Fruit fly (Drosophila melanogaster) whole organism, adult: Measurements from ENCODE around the gene CG7557.

Source experiments
- CG11617 ChIP-seq: fragments of 200-800 bp; sonication (Bioruptor generic); optimal IDR thresholded peaks from 2 replicates; lab custom pipeline; 2017; ENCODE audit warnings: mild to moderate bottlenecking, missing biosample characterization, missing genetic modification reagents, missing genetic modification characterization
- CG12768 ChIP-seq: fragments of 200-800 bp; sonication (Bioruptor generic); optimal IDR thresholded peaks from 2 replicates; lab custom pipeline; 2017; ENCODE audit warnings: missing biosample characterization, missing genetic modification characterization, mild to moderate bottlenecking, moderate library complexity, missing genetic modification reagents
- CG14711 ChIP-seq: fragments of 200-800 bp; sonication (Bioruptor generic); optimal IDR thresholded peaks from 2 replicates; lab custom pipeline; 2018; ENCODE audit warnings: missing biosample characterization, mild to moderate bottlenecking, missing genetic modification characterization, moderate library complexity
- CG1620 ChIP-seq: fragments of 200-800 bp; sonication (Bioruptor generic); optimal IDR thresholded peaks from 2 replicates; lab custom pipeline; 2016; ENCODE audit warnings: missing biosample characterization, missing genetic modification characterization
- CG33017 ChIP-seq: fragments of 200-800 bp; sonication (Bioruptor generic); optimal IDR thresholded peaks from 2 replicates; lab custom pipeline; 2018; ENCODE audit warnings: missing biosample characterization, mild to moderate bottlenecking, missing genetic modification characterization, moderate library complexity
- CG7101 ChIP-seq: fragments of 200-800 bp; sonication (Bioruptor generic); optimal IDR thresholded peaks from 2 replicates; lab custom pipeline; 2018; ENCODE audit warnings: missing biosample characterization, mild to moderate bottlenecking, missing genetic modification characterization, moderate library complexity
- Crg-1 ChIP-seq: fragments of 200-800 bp; sonication (Bioruptor generic); optimal IDR thresholded peaks from 2 replicates; lab custom pipeline; 2016; ENCODE audit warnings: missing biosample characterization, missing genetic modification characterization
- Hr96 ChIP-seq: fragments of 200-800 bp; sonication (Bioruptor generic); optimal IDR thresholded peaks from 2 replicates; lab custom pipeline; 2016; ENCODE audit warnings: missing biosample characterization, missing genetic modification characterization
- bab1 ChIP-seq: fragments of 200-800 bp; sonication (Bioruptor generic); optimal IDR thresholded peaks from 3 replicates; lab custom pipeline; 2019; ENCODE audit warnings: missing biosample characterization, mild to moderate bottlenecking, missing genetic modification characterization, moderate library complexity
- kay ChIP-seq: fragments of 200-800 bp; sonication (Bioruptor generic); peaks from one replicate; lab custom pipeline; 2016; ENCODE audit warnings: missing biosample characterization, missing genetic modification characterization, borderline replicate concordance
- toe ChIP-seq: fragments of 200-800 bp; sonication (Bioruptor generic); optimal IDR thresholded peaks from 2 replicates; lab custom pipeline; 2016; ENCODE audit warnings: missing biosample characterization, missing genetic modification characterization

DNA sequence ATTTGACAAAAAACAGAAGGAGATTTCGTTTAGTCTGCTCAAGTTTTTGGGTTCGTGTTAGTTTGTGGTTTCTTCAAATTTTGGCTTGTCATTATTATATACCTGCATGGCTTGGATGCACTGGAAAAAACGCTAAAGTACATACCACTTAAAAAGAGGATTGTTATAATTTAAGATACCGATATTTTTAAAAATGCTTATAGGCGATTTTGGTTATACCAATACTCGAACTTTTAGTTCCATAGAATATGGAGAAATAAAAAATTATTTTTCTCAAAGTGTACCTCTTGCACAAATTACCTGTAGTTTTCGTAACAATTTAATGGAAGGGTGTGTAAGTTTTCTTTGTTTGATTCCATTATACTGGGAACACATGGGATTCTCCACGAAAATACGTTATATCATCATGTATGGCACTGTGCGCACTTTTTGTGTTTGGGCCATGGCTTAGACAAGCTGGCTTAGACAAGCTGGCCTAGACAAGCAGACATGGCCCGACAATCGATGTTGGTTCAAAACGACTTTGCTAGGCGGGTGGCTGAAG is 20.5 kb downstream of the CG7557 start, which contains the start of gene Fum3:
- TF ChIP-seq CG33017 (tag; lab: Kevin White, UChicago) (no peak), CG7101 (no peak), bab1 (GFP tag; lab: Kevin White, UChicago) (no peak), CG14711 (tag; lab: Kevin White, UChicago) (no peak), kay (GFP tag; lab: Kevin White, UChicago) (no peak), toe (GFP tag; lab: Kevin White, UChicago) (no peak), Crg-1 (GFP tag; lab: Kevin White, UChicago) (no peak), Hr96 (GFP tag; lab: Kevin White, UChicago) (no peak), CG12768 (GFP tag; lab: Kevin White, UChicago) (no peak), CG11617 (GFP tag; lab: Kevin White, UChicago) (no peak), CG1620 (GFP tag; lab: Kevin White, UChicago) (no peak)
